Worm (Caenorhabditis elegans): ENCODE data around the gene mbl-1.

Gene mbl-1

ce11 chrX:16930663-16931097, 47.7 kb upstream of the mbl-1 start (continued):
- TF ChIP-seq die-1 (tag; optimal IDR thresholded peaks at IDR 0.05) (peak; percentile 27), mxl-1 (tag; optimal IDR thresholded peaks at IDR 0.05) (no peak), tbx-9 (tag; optimal IDR thresholded peaks at IDR 0.05; ENCODE audit: borderline replicate concordance) (no peak), T07F8.4 (tag; optimal IDR thresholded peaks at IDR 0.05) (no peak), madf-8 (GFP tag; conservative IDR thresholded peaks at IDR 0.05) (no peak), attf-6 (GFP tag; IDR thresholded peaks at IDR 0.05) (peak; percentile 70), ztf-22 (GFP tag; optimal IDR thresholded peaks at IDR 0.05) (peak; percentile 65), Y67H2A.10 (GFP tag; conservative IDR thresholded peaks at IDR 0.05) (peak; percentile 78), C06A6.2 (GFP tag; conservative IDR thresholded peaks at IDR 0.05) (peak; percentile 70), lin-54 (GFP tag; optimal IDR thresholded peaks at IDR 0.05) (peak; percentile 62), tlf-1 (GFP tag; optimal IDR thresholded peaks at IDR 0.05) (peak; percentile 65), attf-5 (GFP tag; optimal IDR thresholded peaks at IDR 0.05) (peak; percentile 65), ztf-6 (GFP tag; IDR thresholded peaks at IDR 0.05) (peak; percentile 23; the same call in 1 of the 2 replicates), unc-130 (GFP tag; optimal IDR thresholded peaks at IDR 0.05) (no peak), ccch-3 (GFP tag; optimal IDR thresholded peaks at IDR 0.05) (no peak), sdz-38 (tag; optimal IDR thresholded peaks at IDR 0.05) (no peak), rcor-1 (GFP tag; IDR thresholded peaks at IDR 0.05) (peak; percentile 12; the same call in 1 of the 2 replicates), F10E7.11 (tag; optimal IDR thresholded peaks at IDR 0.05) (peak; percentile 10), attf-3 (GFP tag; conservative IDR thresholded peaks at IDR 0.05) (peak; percentile 55), F33H1.4 (GFP tag; IDR thresholded peaks at IDR 0.05) (0 out of 2 replicates have a peak, but pooled peaks have one; percentile 4), cebp-2 (GFP tag; IDR thresholded peaks at IDR 0.05) (0 out of 2 replicates have a peak, but pooled peaks have one; percentile 10), nhr-90 (tag; optimal IDR thresholded peaks at IDR 0.05) (peak; percentile 85), pbrm-1 (GFP tag; IDR thresholded peaks at IDR 0.05) (peak; percentile 86), him-1 (tag; optimal IDR thresholded peaks at IDR 0.05) (no peak), aptf-2 (GFP tag; conservative IDR thresholded peaks at IDR 0.05) (peak; percentile 49; the same call in 1 of the 2 replicates), ztf-28 (GFP tag; IDR thresholded peaks at IDR 0.05) (peak; percentile 80; the same call in 1 of the 2 replicates), F23B12.7 (tag; optimal IDR thresholded peaks at IDR 0.05; ENCODE audit: insufficient read depth) (no peak), Y56A3A.18 (GFP tag; IDR thresholded peaks at IDR 0.05) (peak; percentile 57), somi-1 (GFP tag; optimal IDR thresholded peaks at IDR 0.05) (peak; percentile 2), Y53F4B.3 (GFP tag; IDR thresholded peaks at IDR 0.05) (no peak), mcd-1 (GFP tag; IDR thresholded peaks at IDR 0.05) (peak; percentile 39), akir-1 (GFP tag; optimal IDR thresholded peaks at IDR 0.05) (no peak), snpc-1.1 (tag; optimal IDR thresholded peaks at IDR 0.05; ENCODE audit: insufficient read depth) (no peak), zfh-2 (GFP tag; conservative IDR thresholded peaks at IDR 0.05) (no peak), mel-28 (tag; optimal IDR thresholded peaks at IDR 0.05; ENCODE audit: borderline replicate concordance) (no peak), ceh-91 (GFP tag; IDR thresholded peaks at IDR 0.05) (no peak), madf-6 (GFP tag; IDR thresholded peaks at IDR 0.05) (peak; percentile 54; the same call in 1 of the 2 replicates), T26A5.8 (tag; optimal IDR thresholded peaks at IDR 0.05) (no peak), Y79H2A.3 (GFP tag; conservative IDR thresholded peaks at IDR 0.05) (peak; percentile 68), hlh-12 (tag; optimal IDR thresholded peaks at IDR 0.05) (no peak), K11D2.4 (GFP tag; IDR thresholded peaks at IDR 0.05) (peak; percentile 80), sptf-2 (GFP tag; optimal IDR thresholded peaks at IDR 0.05) (no peak), ceh-40 (GFP tag; IDR thresholded peaks at IDR 0.05) (peak; percentile 82), pha-4 (tag; optimal IDR thresholded peaks at IDR 0.05) (peak; percentile 69), lin-35 (GFP tag; optimal IDR thresholded peaks at IDR 0.05) (peak in 1 of 3 experiments; percentile 29)

All from whole organism, young adult.